Fruit fly (Drosophila melanogaster) S2 (cell line): ENCODE measurements around the gene Gagr.

ENCODE experiments used
- CG8478 ChIP-seq: fragments of >200 bp; optimal IDR thresholded peaks from 2 replicates; lab custom pipeline; 2018
- CTCF ChIP-seq, 2 experiments: fragments of >200 bp; optimal IDR thresholded peaks; 2 replicates each; lab custom pipeline; 2018

DNA sequence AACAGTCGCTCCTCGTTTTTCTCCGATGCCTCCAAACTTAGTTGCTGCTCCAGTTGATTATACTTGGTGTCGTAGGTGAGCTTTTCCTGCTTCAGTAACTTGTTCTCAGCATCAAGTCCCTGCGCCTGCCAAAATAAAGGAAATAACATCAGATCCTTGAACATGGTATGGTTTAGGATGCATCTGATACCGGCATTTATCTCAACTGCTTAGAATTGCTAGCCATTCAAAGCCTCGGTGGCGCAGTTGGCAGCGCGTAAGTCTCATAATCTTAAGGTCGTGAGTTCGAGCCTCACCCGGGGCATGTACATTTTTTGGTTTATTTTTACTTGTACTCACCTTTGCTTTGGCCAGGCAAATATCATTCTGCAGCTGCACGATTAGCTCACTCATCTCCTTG lies 44.7 kb upstream of the Gagr start:
- TF ChIP-seq CTCF (optimal IDR thresholded peaks at IDR 0.05; lab: Kevin White, UChicago) (no peak), CG8478 (lab: Kevin White, UChicago) (no peak)
